Worm (Caenorhabditis elegans) whole organism, L2 larva: ENCODE data around the gene F56D5.9.

Source experiments
- C34F6.9 ChIP-seq: fragments of 150-350 bp; optimal IDR thresholded peaks from 2 replicates; lab custom pipeline; 2014; ENCODE audit warnings: missing biosample characterization, missing genetic modification characterization
- F13H6.1 ChIP-seq: sonication (generic microtip); optimal IDR thresholded peaks from 2 replicates; lab custom pipeline; 2016; ENCODE audit warnings: missing genetic modification characterization, missing compliant biosample characterization
- R02D3.7 ChIP-seq: fragments of 150-350 bp; optimal IDR thresholded peaks from 2 replicates; lab custom pipeline; 2014; ENCODE audit warnings: missing biosample characterization, missing genetic modification characterization
- Y55F3AM.14 ChIP-seq: fragments of 200-800 bp; sonication (Bioruptor generic); optimal IDR thresholded peaks from 2 replicates; lab custom pipeline; 2018; ENCODE audit warnings: mild to moderate bottlenecking, missing genetic modification characterization, missing compliant biosample characterization
- ZK546.5 ChIP-seq: sonication (generic microtip); optimal IDR thresholded peaks from 2 replicates; lab custom pipeline; 2017; ENCODE audit warnings: missing biosample characterization, missing genetic modification characterization
- alr-1 ChIP-seq: fragments of 150-350 bp; optimal IDR thresholded peaks from 2 replicates; lab custom pipeline; 2014; ENCODE audit warnings: missing biosample characterization, missing genetic modification characterization
- aly-2 ChIP-seq: fragments of 150-350 bp; optimal IDR thresholded peaks from 2 replicates; lab custom pipeline; 2014; ENCODE audit warnings: missing biosample characterization, missing genetic modification characterization
- ama-1 ChIP-seq: fragments of 150-350 bp; optimal IDR thresholded peaks from 2 replicates; lab custom pipeline; 2018; ENCODE audit warnings: inconsistent platforms
- blmp-1 ChIP-seq: sonication (generic microtip); optimal IDR thresholded peaks from 2 replicates; lab custom pipeline; 2017; ENCODE audit warnings: missing genetic modification characterization, mild to moderate bottlenecking, missing compliant biosample characterization, antibody characterized with exemption, moderate library complexity; ENCODE audit not compliant: insufficient read depth
- ceh-16 ChIP-seq: fragments of 150-350 bp; optimal IDR thresholded peaks from 2 replicates; lab custom pipeline; 2014; ENCODE audit warnings: missing biosample characterization, missing genetic modification characterization
- ceh-82 ChIP-seq: fragments of 150-350 bp; optimal IDR thresholded peaks from 2 replicates; lab custom pipeline; 2014; ENCODE audit warnings: missing biosample characterization, missing genetic modification characterization
- crh-2 ChIP-seq: sonication (generic microtip); optimal IDR thresholded peaks from 2 replicates; lab custom pipeline; 2017; ENCODE audit warnings: missing biosample characterization, missing genetic modification characterization
- dmd-4 ChIP-seq: sonication (generic microtip); optimal IDR thresholded peaks from 2 replicates; lab custom pipeline; 2017; ENCODE audit warnings: missing biosample characterization, missing genetic modification characterization
- egl-27 ChIP-seq: sonication (generic microtip); optimal IDR thresholded peaks from 3 replicates; lab custom pipeline; 2017; ENCODE audit warnings: missing biosample characterization, missing genetic modification reagents, missing genetic modification characterization
- elt-1 ChIP-seq: fragments of 150-350 bp; optimal IDR thresholded peaks from 2 replicates; lab custom pipeline; 2014; ENCODE audit warnings: missing biosample characterization, missing genetic modification characterization
- elt-3 ChIP-seq: sonication (generic microtip); optimal IDR thresholded peaks from 2 replicates; lab custom pipeline; 2017; ENCODE audit warnings: missing biosample characterization, missing genetic modification characterization
- fos-1 ChIP-seq: fragments of 150-350 bp; optimal IDR thresholded peaks from 2 replicates; lab custom pipeline; 2014; ENCODE audit warnings: missing biosample characterization, missing genetic modification characterization
- gmeb-1 ChIP-seq: fragments of 150-350 bp; optimal IDR thresholded peaks from 2 replicates; lab custom pipeline; 2014; ENCODE audit warnings: missing biosample characterization, missing genetic modification characterization
- lin-11 ChIP-seq: fragments of 150-350 bp; sonication (generic microtip); optimal IDR thresholded peaks from 2 replicates; lab custom pipeline; 2014; ENCODE audit warnings: missing biosample characterization, missing genetic modification characterization, inconsistent platforms, mixed read lengths
- lin-13 ChIP-seq: fragments of 150-350 bp; optimal IDR thresholded peaks from 2 replicates; lab custom pipeline; 2014; ENCODE audit warnings: missing biosample characterization, missing genetic modification reagents, missing genetic modification characterization
- lin-39 ChIP-seq: fragments of 150-350 bp; optimal IDR thresholded peaks from 2 replicates; lab custom pipeline; 2014; ENCODE audit warnings: missing biosample characterization, missing genetic modification reagents, missing genetic modification characterization
- lsy-2 ChIP-seq, 2 experiments: fragments of 150-350 bp in 1 of 2; sonication (generic microtip) in 1 of 2; optimal IDR thresholded peaks; 2 replicates each; lab custom pipeline; 2014 to 2017; ENCODE audit warnings: missing biosample characterization in 2 of 2, missing genetic modification characterization in 2 of 2
- mab-5 ChIP-seq: fragments of 150-350 bp; optimal IDR thresholded peaks from 2 replicates; lab custom pipeline; 2014; ENCODE audit warnings: missing biosample characterization, missing genetic modification characterization
- mbf-1 ChIP-seq: sonication (generic microtip); optimal IDR thresholded peaks from 2 replicates; lab custom pipeline; 2017; ENCODE audit warnings: missing biosample characterization, missing genetic modification characterization
- mdl-1 ChIP-seq, 2 experiments: fragments of 150-350 bp in 1 of 2; sonication (generic microtip) in 1 of 2; optimal IDR thresholded peaks; 2 replicates each; lab custom pipeline; 2017; ENCODE audit warnings: missing biosample characterization in 2 of 2, missing genetic modification characterization in 2 of 2
- nhr-10 ChIP-seq: sonication (generic microtip); optimal IDR thresholded peaks from 2 replicates; lab custom pipeline; 2017; ENCODE audit warnings: missing biosample characterization, missing genetic modification characterization
- nhr-11 ChIP-seq: fragments of 150-350 bp; optimal IDR thresholded peaks from 2 replicates; lab custom pipeline; 2014; ENCODE audit warnings: missing biosample characterization, missing genetic modification characterization
- nhr-12 ChIP-seq: fragments of 150-350 bp; optimal IDR thresholded peaks from 2 replicates; lab custom pipeline; 2014; ENCODE audit warnings: missing biosample characterization, missing genetic modification characterization
- nhr-129 ChIP-seq: fragments of 150-350 bp; optimal IDR thresholded peaks from 2 replicates; lab custom pipeline; 2014; ENCODE audit warnings: missing biosample characterization, missing genetic modification characterization
- nhr-21 ChIP-seq: fragments of 150-350 bp; optimal IDR thresholded peaks from 2 replicates; lab custom pipeline; 2014; ENCODE audit warnings: missing biosample characterization, missing genetic modification characterization
- nhr-23 ChIP-seq: fragments of 150-350 bp; optimal IDR thresholded peaks from 2 replicates; lab custom pipeline; 2014; ENCODE audit warnings: missing biosample characterization, missing genetic modification reagents, missing genetic modification characterization
- nhr-237 ChIP-seq: fragments of 150-350 bp; optimal IDR thresholded peaks from 2 replicates; lab custom pipeline; 2014; ENCODE audit warnings: missing biosample characterization, missing genetic modification characterization
- nhr-25 ChIP-seq: fragments of 150-350 bp; sonication (generic microtip); optimal IDR thresholded peaks from 3 replicates; lab custom pipeline; 2014; ENCODE audit warnings: missing biosample characterization, missing genetic modification characterization
- nhr-6 ChIP-seq: fragments of 150-350 bp; optimal IDR thresholded peaks from 2 replicates; lab custom pipeline; 2014; ENCODE audit warnings: missing biosample characterization, missing genetic modification characterization
- nhr-77 ChIP-seq: fragments of 150-350 bp; optimal IDR thresholded peaks from 2 replicates; lab custom pipeline; 2014; ENCODE audit warnings: missing biosample characterization, missing genetic modification characterization
- peb-1 ChIP-seq: fragments of 150-350 bp; optimal IDR thresholded peaks from 2 replicates; lab custom pipeline; 2014; ENCODE audit warnings: missing biosample characterization, missing genetic modification characterization
- sem-4 ChIP-seq: fragments of 150-350 bp; optimal IDR thresholded peaks from 2 replicates; lab custom pipeline; 2014; ENCODE audit warnings: missing biosample characterization, missing genetic modification reagents, missing genetic modification characterization
- skn-1 ChIP-seq: sonication (generic microtip); optimal IDR thresholded peaks from 2 replicates; lab custom pipeline; 2017; ENCODE audit warnings: missing biosample characterization, missing genetic modification characterization
- sma-3 ChIP-seq: sonication (generic microtip); optimal IDR thresholded peaks from 2 replicates; lab custom pipeline; 2016; ENCODE audit warnings: missing genetic modification reagents, missing genetic modification characterization, missing compliant biosample characterization
- sma-9 ChIP-seq, 2 experiments: fragments of 150-350 bp in 1 of 2; sonication (generic microtip) in 1 of 2; optimal IDR thresholded peaks; 2 replicates each; lab custom pipeline; 2014 to 2016; ENCODE audit warnings: missing genetic modification characterization in 2 of 2, mild to moderate bottlenecking in 1 of 2, missing biosample characterization in 1 of 2, missing compliant biosample characterization in 1 of 2, missing genetic modification reagents in 1 of 2, moderate library complexity in 1 of 2
- snpc-4 ChIP-seq: fragments of 150-350 bp; optimal IDR thresholded peaks from 2 replicates; lab custom pipeline; 2014; ENCODE audit warnings: missing biosample characterization, missing genetic modification characterization
- unc-39 ChIP-seq: fragments of 150-350 bp; optimal IDR thresholded peaks from 2 replicates; lab custom pipeline; 2014; ENCODE audit warnings: missing biosample characterization, missing genetic modification characterization
- unc-55 ChIP-seq: fragments of 150-350 bp; sonication (generic microtip); optimal IDR thresholded peaks from 3 replicates; lab custom pipeline; 2014; ENCODE audit warnings: missing biosample characterization, missing genetic modification reagents, missing genetic modification characterization
- unc-62 ChIP-seq: fragments of 150-350 bp; optimal IDR thresholded peaks from 2 replicates; lab custom pipeline; 2014; ENCODE audit warnings: missing biosample characterization, missing genetic modification reagents, missing genetic modification characterization
- zag-1 ChIP-seq: fragments of 150-350 bp; optimal IDR thresholded peaks from 2 replicates; lab custom pipeline; 2014; ENCODE audit warnings: missing biosample characterization, missing genetic modification characterization
- ztf-1 ChIP-seq: fragments of 200-800 bp; sonication (Bioruptor generic); conservative IDR thresholded peaks from 2 replicates; pipeline ENCODE4 v1.3.6; 2022; ENCODE audit warnings: missing genetic modification characterization, missing compliant biosample characterization
- ztf-11 ChIP-seq: sonication (generic microtip); optimal IDR thresholded peaks from 2 replicates; lab custom pipeline; 2017; ENCODE audit warnings: missing biosample characterization, missing genetic modification characterization
- ztf-4 ChIP-seq: fragments of 150-350 bp; optimal IDR thresholded peaks from 2 replicates; lab custom pipeline; 2014; ENCODE audit warnings: missing biosample characterization, missing genetic modification characterization

F56D5.9 gene

ce11 chrIV:9441391-9441790 is 19.1 kb upstream of the F56D5.9 start:
- TF ChIP-seq blmp-1 (tag; lab: Kevin White, UChicago): peak; percentile 41
- TF ChIP-seq crh-2 (tag; lab: Kevin White, UChicago): peak; percentile 8
- TF ChIP-seq skn-1 (tag; lab: Kevin White, UChicago): no peak
- TF ChIP-seq snpc-4 (tag; lab: Kevin White, UChicago): no peak
- peak; percentile 12 for TF ChIP-seq sma-9 (GFP tag; optimal IDR thresholded peaks at IDR 0.05; lab: Kevin White, UChicago)
- no peak for TF ChIP-seq sma-9 (tag; optimal IDR thresholded peaks at IDR 0.05; lab: Kevin White, UChicago)

- TF ChIP-seq ztf-11 (tag; lab: Kevin White, UChicago) (no peak), ceh-16 (tag; lab: Kevin White, UChicago) (no peak), egl-27 (no peak), ama-1 (lab: Kevin White, UChicago) (peak; percentile 81), nhr-77 (tag; lab: Kevin White, UChicago) (no peak), nhr-21 (tag; lab: Kevin White, UChicago) (no peak), ZK546.5 (no peak), sma-3 (peak; percentile 11), nhr-23 (tag; lab: Kevin White, UChicago) (no peak), aly-2 (tag; lab: Kevin White, UChicago) (no peak), lsy-2 (tag; optimal IDR thresholded peaks at IDR 0.05; lab: Kevin White, UChicago) (peak in 1 of 2 experiments; percentile 41), ceh-82 (no peak), zag-1 (tag; lab: Kevin White, UChicago) (no peak), unc-62 (GFP tag; lab: Kevin White, UChicago) (no peak), Y55F3AM.14 (GFP tag; lab: Kevin White, UChicago) (no peak), snpc-4 (tag; lab: Kevin White, UChicago) (peak; percentile 76), nhr-11 (no peak), lin-13 (GFP tag; lab: Kevin White, UChicago) (no peak), elt-1 (tag; lab: Kevin White, UChicago) (no peak), elt-3 (tag; lab: Kevin White, UChicago) (no peak), dmd-4 (tag; lab: Kevin White, UChicago) (no peak), mbf-1 (tag; lab: Kevin White, UChicago) (no peak), nhr-10 (no peak), mdl-1 (tag; optimal IDR thresholded peaks at IDR 0.05; lab: Kevin White, UChicago) (no peak), ztf-1 (GFP tag; lab: Robert Waterston, UW) (no peak), sem-4 (no peak), sma-9 (GFP tag; optimal IDR thresholded peaks at IDR 0.05; lab: Kevin White, UChicago) (no peak), sma-9 (tag; optimal IDR thresholded peaks at IDR 0.05; lab: Kevin White, UChicago) (no peak), unc-55 (GFP tag; lab: Kevin White, UChicago) (no peak), skn-1 (tag; lab: Kevin White, UChicago) (no peak), nhr-12 (tag; lab: Kevin White, UChicago) (no peak), lin-11 (tag; lab: Kevin White, UChicago) (no peak), nhr-25 (tag; lab: Kevin White, UChicago) (peak; percentile 68), nhr-6 (tag; lab: Kevin White, UChicago) (no peak), lin-39 (tag; lab: Kevin White, UChicago) (no peak), mab-5 (no peak), unc-39 (tag; lab: Kevin White, UChicago) (no peak), ztf-4 (tag; lab: Kevin White, UChicago) (no peak), nhr-129 (tag; lab: Kevin White, UChicago) (peak; percentile 72), blmp-1 (tag; lab: Kevin White, UChicago) (no peak), R02D3.7 (tag; lab: Kevin White, UChicago) (no peak), F13H6.1 (tag; lab: Kevin White, UChicago) (peak; percentile 48), nhr-237 (tag; lab: Kevin White, UChicago) (no peak), C34F6.9 (tag; lab: Kevin White, UChicago) (peak; percentile 21), peb-1 (no peak), crh-2 (tag; lab: Kevin White, UChicago) (peak; percentile 0), fos-1 (peak; percentile 12), alr-1 (tag; lab: Kevin White, UChicago) (no peak), gmeb-1 (tag; lab: Kevin White, UChicago) (peak; percentile 49)
Observed at ce11 chrIV:9440880-9441336, 18.6 kb upstream of the F56D5.9 start, which contains the start of gene idh-1. TSS of gene idh-1 (minus strand) at chrIV:9441107.
